Worm (Caenorhabditis elegans): ENCODE results near the gene R04A9.9.
"Not testable (repeated sequence)": the region's sequence is repeated elsewhere in the genome, so short reads cannot be mapped to it uniquely, and the experiment has no call there.

DNA sequence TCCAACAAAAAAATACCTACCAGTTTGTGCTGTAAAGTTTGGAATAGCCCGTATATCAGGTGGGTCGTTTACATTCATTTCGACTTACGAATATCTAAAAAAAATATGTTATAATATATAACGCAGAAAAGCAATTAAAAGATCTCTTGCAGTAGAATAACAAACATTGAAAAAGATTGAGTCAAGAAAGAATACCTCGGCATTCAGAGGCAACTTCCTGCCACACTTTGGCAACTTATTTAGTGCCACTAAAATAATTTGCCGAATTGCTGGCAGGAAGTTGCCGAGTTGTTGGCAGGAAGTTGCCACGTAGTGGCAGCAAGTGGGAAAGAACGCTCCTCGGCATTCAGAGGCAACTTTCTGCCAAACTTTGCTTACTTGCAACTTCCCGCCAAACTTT lies 43.3 kb downstream of the R04A9.9 start, which contains the start of gene C04E7.3:
- TF ChIP-seq blmp-1 (tag; optimal IDR thresholded peaks at IDR 0.05); unc-39 (tag; optimal IDR thresholded peaks at IDR 0.05); cnd-1 (tag; optimal IDR thresholded peaks at IDR 0.05); drap-1 (GFP tag; optimal IDR thresholded peaks at IDR 0.05); ztf-11 (tag; optimal IDR thresholded peaks at IDR 0.05); elt-3 (tag; optimal IDR thresholded peaks at IDR 0.05); lin-13 (tag; optimal IDR thresholded peaks at IDR 0.05); lsy-2 (tag; optimal IDR thresholded peaks at IDR 0.05); nhr-28 (tag; optimal IDR thresholded peaks at IDR 0.05); ceh-43 (GFP tag; optimal IDR thresholded peaks at IDR 0.05); mep-1 (tag; optimal IDR thresholded peaks at IDR 0.05); nhr-12 (tag; optimal IDR thresholded peaks at IDR 0.05): not testable (repeated sequence)
